Worm (Caenorhabditis elegans) whole organism, early embryonic: ENCODE results near the gene adt-3.

Experiments used
- F13C5.2 ChIP-seq: sonication (generic microtip); optimal IDR thresholded peaks from 2 replicates; lab custom pipeline; 2017; ENCODE audit warnings: mild to moderate bottlenecking, missing genetic modification characterization, inconsistent platforms, missing compliant biosample characterization
- aly-1 ChIP-seq: sonication (generic microtip); optimal IDR thresholded peaks from 2 replicates; lab custom pipeline; 2016; ENCODE audit warnings: missing genetic modification characterization, missing compliant biosample characterization
- ama-1 ChIP-seq: fragments of 150-350 bp; optimal IDR thresholded peaks from 2 replicates; lab custom pipeline; 2014
- ceh-13 ChIP-seq: fragments of 200-800 bp; sonication (Bioruptor generic); optimal IDR thresholded peaks from 2 replicates; lab custom pipeline; 2018; ENCODE audit warnings: mild to moderate bottlenecking, missing genetic modification characterization, missing compliant biosample characterization
- ets-7 ChIP-seq: sonication (generic microtip); optimal IDR thresholded peaks from 2 replicates; lab custom pipeline; 2016; ENCODE audit warnings: missing genotype, missing genetic modification characterization, missing compliant biosample characterization
- hmbx-1 ChIP-seq: sonication (generic microtip); optimal IDR thresholded peaks from 2 replicates; lab custom pipeline; 2016; ENCODE audit warnings: mild to moderate bottlenecking, missing genetic modification characterization, missing compliant biosample characterization
- hmg-4 ChIP-seq: fragments of 200-800 bp; sonication (Bioruptor generic); optimal IDR thresholded peaks from 2 replicates; lab custom pipeline; 2018; ENCODE audit warnings: mild to moderate bottlenecking, missing genetic modification characterization, missing compliant biosample characterization
- hnd-1 ChIP-seq: sonication (generic microtip); optimal IDR thresholded peaks from 2 replicates; lab custom pipeline; 2016; ENCODE audit warnings: missing genetic modification characterization, missing compliant biosample characterization
- scrt-1 ChIP-seq: fragments of 200-800 bp; sonication (Bioruptor generic); IDR thresholded peaks from 2 replicates; pipeline ENCODE4 v1.3.6; 2022; ENCODE audit warnings: missing genetic modification characterization, missing compliant biosample characterization
- sea-1 ChIP-seq: fragments of 200-800 bp; sonication (Bioruptor generic); conservative IDR thresholded peaks from 2 replicates; pipeline ENCODE4 v1.3.6; 2022; ENCODE audit warnings: missing genetic modification characterization, missing compliant biosample characterization
- tbx-11 ChIP-seq: fragments of 200-800 bp; sonication (Bioruptor generic); IDR thresholded peaks from 2 replicates; pipeline ENCODE4 v1.3.6; 2022; ENCODE audit warnings: missing genetic modification characterization, missing compliant biosample characterization
- tbx-37 ChIP-seq: fragments of 200-800 bp; sonication (Bioruptor generic); conservative IDR thresholded peaks from 2 replicates; pipeline ENCODE4 v1.3.6; 2022; ENCODE audit warnings: missing genetic modification reagents, missing genetic modification characterization, missing compliant biosample characterization
- tra-4 ChIP-seq: sonication (generic microtip); optimal IDR thresholded peaks from 2 replicates; lab custom pipeline; 2017; ENCODE audit warnings: missing genetic modification characterization, missing compliant biosample characterization

DNA sequence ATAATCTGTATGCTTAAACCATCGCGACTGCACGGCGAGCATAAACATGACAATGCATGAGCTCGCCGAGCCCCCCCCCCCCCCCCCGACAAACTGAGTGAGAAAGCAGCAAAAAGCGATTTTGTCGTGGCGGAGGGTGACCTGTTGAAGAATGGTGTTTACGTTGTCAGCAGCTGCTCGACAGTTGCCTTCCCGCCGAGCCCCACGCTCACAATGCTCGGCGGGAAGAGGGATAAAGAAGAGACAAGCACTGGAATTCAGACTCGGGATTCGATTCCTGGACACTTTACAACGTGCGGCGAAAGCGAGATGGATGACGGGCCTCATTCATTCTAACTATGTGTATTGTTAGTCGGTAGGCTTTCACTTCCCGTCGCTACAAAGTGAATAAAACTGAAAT lies 30.7 kb upstream of the adt-3 start:
- TF ChIP-seq F13C5.2 (tag; lab: Kevin White, UChicago) (no peak), ama-1 (no peak), hmg-4 (GFP tag; lab: Kevin White, UChicago) (no peak), tbx-11 (GFP tag; lab: Robert Waterston, UW) (no peak), ceh-13 (GFP tag; lab: Kevin White, UChicago) (no peak), hnd-1 (no peak), scrt-1 (GFP tag; lab: Robert Waterston, UW) (no peak), tra-4 (no peak), aly-1 (no peak), hmbx-1 (tag; lab: Kevin White, UChicago) (no peak), tbx-37 (GFP tag; lab: Robert Waterston, UW) (no peak), sea-1 (GFP tag; lab: Robert Waterston, UW) (no peak), ets-7 (tag; lab: Kevin White, UChicago) (no peak)
